In the genomic region with DNA sequence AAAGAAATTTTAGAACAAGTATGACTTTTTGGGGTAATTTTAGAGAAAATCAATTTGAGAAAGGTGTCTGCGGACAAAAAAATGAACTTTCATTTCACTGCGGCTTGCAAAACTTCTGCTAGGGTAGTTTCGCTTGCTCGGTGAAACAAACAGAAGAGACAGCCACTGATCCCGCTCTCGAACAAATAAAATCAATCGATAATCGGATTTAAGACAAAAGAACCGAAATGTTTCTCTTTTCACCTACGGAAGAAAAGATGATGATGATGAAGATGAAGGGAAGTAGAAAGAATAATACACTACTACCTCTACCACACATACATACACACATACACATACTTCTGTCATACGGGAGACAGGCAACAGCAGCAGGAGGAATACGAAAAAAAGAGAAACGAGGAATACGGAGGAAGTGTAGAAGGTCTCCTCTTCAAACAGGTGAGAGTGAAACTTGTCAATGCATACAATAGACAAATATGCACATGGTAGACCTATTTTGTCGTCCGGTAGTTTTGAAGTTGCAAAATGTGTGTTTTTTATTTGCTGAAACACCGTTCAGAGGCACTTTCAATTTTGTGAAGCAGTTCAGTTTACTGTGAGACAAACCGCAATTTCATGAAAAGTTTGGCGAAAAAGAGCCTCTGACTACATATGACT, we compare ENCODE assay signal across 5 worm cellular contexts.
TF ChIP-seq lines count a peak whose summit lies in the region.

No protein-coding gene starts in this region.

TF ChIP-seq in whole organism, L1 larva, 84 proteins besides CTCF, POLR2A, EP300 and RAD21:
- TF ChIP-seq lin-35 (GFP tag; optimal IDR thresholded peaks at IDR 0.05; lab: Kevin White, UChicago) (peak in 1 of 2 experiments; percentile 35), nhr-77 (tag; optimal IDR thresholded peaks at IDR 0.05; lab: Kevin White, UChicago) (no peak), mef-2 (tag; optimal IDR thresholded peaks at IDR 0.05; lab: Kevin White, UChicago) (no peak), nhr-85 (tag; lab: Kevin White, UChicago) (peak; percentile 43), lin-14 (GFP tag; optimal IDR thresholded peaks at IDR 0.05; lab: Kevin White, UChicago) (peak; percentile 18), snpc-4 (tag; optimal IDR thresholded peaks at IDR 0.05; lab: Kevin White, UChicago) (no peak), blmp-1 (tag; optimal IDR thresholded peaks at IDR 0.05; lab: Kevin White, UChicago) (peak; percentile 81)

TF ChIP-seq in whole organism, L2 larva, 48 proteins besides CTCF, POLR2A, EP300 and RAD21:
- TF ChIP-seq nhr-25 (tag; optimal IDR thresholded peaks at IDR 0.05; lab: Kevin White, UChicago) (peak; percentile 5), sem-4 (tag; optimal IDR thresholded peaks at IDR 0.05; lab: Kevin White, UChicago) (no peak), nhr-129 (tag; optimal IDR thresholded peaks at IDR 0.05; lab: Kevin White, UChicago) (peak; percentile 46), lin-11 (tag; optimal IDR thresholded peaks at IDR 0.05; lab: Kevin White, UChicago) (no peak), nhr-11 (tag; optimal IDR thresholded peaks at IDR 0.05; lab: Kevin White, UChicago) (no peak), gmeb-1 (tag; optimal IDR thresholded peaks at IDR 0.05; lab: Kevin White, UChicago) (no peak), Y55F3AM.14 (GFP tag; optimal IDR thresholded peaks at IDR 0.05; lab: Kevin White, UChicago) (no peak), ZK546.5 (tag; optimal IDR thresholded peaks at IDR 0.05; lab: Kevin White, UChicago) (no peak), nhr-21 (tag; optimal IDR thresholded peaks at IDR 0.05; lab: Kevin White, UChicago) (no peak), sma-9 (GFP tag; optimal IDR thresholded peaks at IDR 0.05; lab: Kevin White, UChicago) (no peak), sma-9 (tag; optimal IDR thresholded peaks at IDR 0.05; lab: Kevin White, UChicago) (no peak)

TF ChIP-seq in whole organism, L3 larva, 47 proteins besides CTCF, POLR2A, EP300 and RAD21:
- TF ChIP-seq fkh-2 (tag; optimal IDR thresholded peaks at IDR 0.05; lab: Kevin White, UChicago) = no peak
- no peak for TF ChIP-seq elt-2 (tag; optimal IDR thresholded peaks at IDR 0.05; lab: Kevin White, UChicago)
- no peak for TF ChIP-seq nhr-77 (tag; optimal IDR thresholded peaks at IDR 0.05; lab: Kevin White, UChicago)
- TF ChIP-seq ceh-28 (tag; optimal IDR thresholded peaks at IDR 0.05; lab: Kevin White, UChicago) = peak; percentile 65
- TF ChIP-seq nhr-25 (tag; optimal IDR thresholded peaks at IDR 0.05; lab: Kevin White, UChicago) = no peak
- peak; percentile 15 for TF ChIP-seq pha-4 (tag; optimal IDR thresholded peaks at IDR 0.05; lab: Kevin White, UChicago)
TF ChIP-seq in whole organism, L3 larva: peak in this region for 2.

TF ChIP-seq in whole organism, L4 larva, 104 proteins besides CTCF, POLR2A, EP300 and RAD21:
- TF ChIP-seq fos-1 (tag; optimal IDR thresholded peaks at IDR 0.05; lab: Kevin White, UChicago) (no peak), tag-97 (GFP tag; IDR thresholded peaks at IDR 0.05; lab: Robert Waterston, UW) (no peak), dve-1 (tag; optimal IDR thresholded peaks at IDR 0.05; lab: Kevin White, UChicago; ENCODE audit: insufficient read depth) (peak; percentile 30), unc-62 (GFP tag; optimal IDR thresholded peaks at IDR 0.05 in 1 of 2; lab: Kevin White, UChicago) (peak in 1 of 2 experiments; percentile 34), unc-62 (tag; optimal IDR thresholded peaks at IDR 0.05; lab: Kevin White, UChicago) (no peak), aha-1 (tag; lab: Kevin White, UChicago) (peak; percentile 97), ctbp-1 (GFP tag; IDR thresholded peaks at IDR 0.05; lab: Robert Waterston, UW) (no peak), daf-16 (GFP tag; optimal IDR thresholded peaks at IDR 0.05; lab: Kevin White, UChicago) (no peak), daf-16 (tag; optimal IDR thresholded peaks at IDR 0.05; lab: Kevin White, UChicago) (peak; percentile 13), php-3 (GFP tag; IDR thresholded peaks at IDR 0.05; lab: Robert Waterston, UW) (no peak), sdz-12 (GFP tag; optimal IDR thresholded peaks at IDR 0.05; lab: Kevin White, UChicago) (no peak), nhr-28 (tag; optimal IDR thresholded peaks at IDR 0.05; lab: Kevin White, UChicago) (peak; percentile 26), unc-130 (GFP tag; optimal IDR thresholded peaks at IDR 0.05; lab: Kevin White, UChicago) (no peak), dmd-6 (GFP tag; IDR thresholded peaks at IDR 0.05; lab: Robert Waterston, UW) (no peak), ceh-28 (tag; optimal IDR thresholded peaks at IDR 0.05; lab: Kevin White, UChicago) (peak; percentile 70), F10B5.3 (tag; optimal IDR thresholded peaks at IDR 0.05; lab: Kevin White, UChicago) (no peak), R02D3.7 (tag; optimal IDR thresholded peaks at IDR 0.05; lab: Kevin White, UChicago) (no peak), nhr-25 (tag; optimal IDR thresholded peaks at IDR 0.05; lab: Kevin White, UChicago; ENCODE audit: borderline replicate concordance, insufficient read depth) (peak; percentile 29), ztf-11 (tag; optimal IDR thresholded peaks at IDR 0.05; lab: Kevin White, UChicago) (no peak), egl-27 (tag; optimal IDR thresholded peaks at IDR 0.05; lab: Kevin White, UChicago) (no peak), Y48G9A.11 (GFP tag; IDR thresholded peaks at IDR 0.05; lab: Robert Waterston, UW) (no peak), lin-1 (GFP tag; IDR thresholded peaks at IDR 0.05; lab: Robert Waterston, UW) (no peak), F37D6.2 (tag; optimal IDR thresholded peaks at IDR 0.05; lab: Kevin White, UChicago) (no peak), skn-1 (tag; optimal IDR thresholded peaks at IDR 0.05; lab: Kevin White, UChicago) (no peak), mdl-1 (tag; optimal IDR thresholded peaks at IDR 0.05; lab: Kevin White, UChicago) (no peak), nhr-11 (tag; optimal IDR thresholded peaks at IDR 0.05; lab: Kevin White, UChicago) (no peak), Y5F2A.4 (GFP tag; optimal IDR thresholded peaks at IDR 0.05; lab: Kevin White, UChicago) (no peak), F44E2.7 (GFP tag; IDR thresholded peaks at IDR 0.05; lab: Robert Waterston, UW) (no peak), egl-43 (GFP tag; IDR thresholded peaks at IDR 0.05; lab: Robert Waterston, UW) (no peak), nhr-6 (tag; optimal IDR thresholded peaks at IDR 0.05; lab: Kevin White, UChicago) (no peak)

TF ChIP-seq in whole organism, midembryonic, 9 proteins besides CTCF, POLR2A, EP300 and RAD21:
- TF ChIP-seq ztf-29 (GFP tag; IDR thresholded peaks at IDR 0.05; lab: Robert Waterston, UW) = no peak
- TF ChIP-seq T22C8.4 (GFP tag; IDR thresholded peaks at IDR 0.05; lab: Robert Waterston, UW) = peak; percentile 65
- no peak for TF ChIP-seq cog-1 (tag; optimal IDR thresholded peaks at IDR 0.05; lab: Kevin White, UChicago)
- no peak for TF ChIP-seq klf-2 (GFP tag; conservative IDR thresholded peaks at IDR 0.05; lab: Robert Waterston, UW)
